Worm (Caenorhabditis elegans): ENCODE data around the gene C01G6.2.

DNA sequence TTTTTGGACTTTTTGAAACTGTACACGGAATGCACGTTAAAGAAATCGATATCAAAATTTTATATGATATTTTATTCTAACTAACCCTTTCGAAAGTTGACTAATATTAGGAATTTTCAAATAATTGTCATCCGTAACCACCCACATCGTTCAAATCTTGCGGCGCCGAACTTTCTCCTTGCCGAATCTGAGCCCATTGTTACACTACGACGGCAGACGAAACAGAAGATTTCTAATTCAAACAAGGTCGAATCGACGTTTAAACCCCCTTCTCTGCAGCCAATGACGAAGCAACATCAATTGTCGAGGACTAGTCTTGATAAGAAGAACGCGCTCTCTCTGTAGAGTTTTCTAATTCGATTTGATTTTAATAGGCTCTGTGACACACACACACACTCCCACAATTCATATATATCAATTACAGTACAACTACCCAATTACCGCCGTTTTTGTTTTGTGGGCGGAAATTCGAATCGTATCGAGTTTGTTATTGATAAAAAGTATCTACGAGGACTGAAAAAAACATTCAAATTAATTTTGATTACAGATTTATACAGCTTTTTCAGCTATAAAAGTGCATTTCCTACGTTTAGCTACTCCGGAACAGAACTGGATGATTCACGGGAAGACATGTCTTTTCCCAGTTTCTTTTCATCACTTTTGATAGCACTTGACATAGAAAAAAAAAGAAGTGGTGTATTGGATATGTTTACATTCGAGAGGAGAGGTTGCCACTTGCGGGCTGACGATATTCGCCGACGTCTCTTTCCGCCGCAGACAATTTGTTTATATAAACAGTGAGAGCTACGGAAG is 17.7 kb downstream of the C01G6.2 start:
- TF ChIP-seq elt-4 (tag; optimal IDR thresholded peaks at IDR 0.05) (no peak), pha-4 (tag; optimal IDR thresholded peaks at IDR 0.05) (no peak), hlh-30 (tag; optimal IDR thresholded peaks at IDR 0.05; ENCODE audit: insufficient read depth) (no peak), ceh-22 (tag; optimal IDR thresholded peaks at IDR 0.05) (peak; percentile 9), pqm-1 (tag; optimal IDR thresholded peaks at IDR 0.05) (no peak), pha-2 (tag; optimal IDR thresholded peaks at IDR 0.05) (no peak), lin-11 (tag; optimal IDR thresholded peaks at IDR 0.05) (no peak), unc-86 (tag; optimal IDR thresholded peaks at IDR 0.05) (no peak), T23F11.4 (GFP tag; optimal IDR thresholded peaks at IDR 0.05) (no peak), dve-1 (tag; optimal IDR thresholded peaks at IDR 0.05) (no peak), nfya-1 (tag; optimal IDR thresholded peaks at IDR 0.05) (peak; percentile 14)
